Fruit fly (Drosophila melanogaster) whole organism, adult: Measurements from ENCODE around the gene mts.

Source experiments
- CG11617 ChIP-seq: fragments of 200-800 bp; sonication (Bioruptor generic); optimal IDR thresholded peaks from 2 replicates; lab custom pipeline; 2017; ENCODE audit warnings: mild to moderate bottlenecking, missing biosample characterization, missing genetic modification reagents, missing genetic modification characterization
- CG12768 ChIP-seq: fragments of 200-800 bp; sonication (Bioruptor generic); optimal IDR thresholded peaks from 2 replicates; lab custom pipeline; 2017; ENCODE audit warnings: missing biosample characterization, missing genetic modification characterization, mild to moderate bottlenecking, moderate library complexity, missing genetic modification reagents
- CG14711 ChIP-seq: fragments of 200-800 bp; sonication (Bioruptor generic); optimal IDR thresholded peaks from 2 replicates; lab custom pipeline; 2018; ENCODE audit warnings: missing biosample characterization, mild to moderate bottlenecking, missing genetic modification characterization, moderate library complexity
- CG1620 ChIP-seq: fragments of 200-800 bp; sonication (Bioruptor generic); optimal IDR thresholded peaks from 2 replicates; lab custom pipeline; 2016; ENCODE audit warnings: missing biosample characterization, missing genetic modification characterization
- CG33017 ChIP-seq: fragments of 200-800 bp; sonication (Bioruptor generic); optimal IDR thresholded peaks from 2 replicates; lab custom pipeline; 2018; ENCODE audit warnings: missing biosample characterization, mild to moderate bottlenecking, missing genetic modification characterization, moderate library complexity
- CG5204 ChIP-seq: fragments of 200-800 bp; sonication (Bioruptor generic); optimal IDR thresholded peaks from 2 replicates; lab custom pipeline; 2016; ENCODE audit warnings: missing biosample characterization, missing genetic modification characterization
- CG7045 ChIP-seq: fragments of 200-800 bp; sonication (Bioruptor generic); optimal IDR thresholded peaks from 2 replicates; lab custom pipeline; 2017; ENCODE audit warnings: missing biosample characterization, mild to moderate bottlenecking, missing genetic modification characterization
- CG7101 ChIP-seq: fragments of 200-800 bp; sonication (Bioruptor generic); optimal IDR thresholded peaks from 2 replicates; lab custom pipeline; 2018; ENCODE audit warnings: missing biosample characterization, mild to moderate bottlenecking, missing genetic modification characterization, moderate library complexity
- Clk ChIP-seq: fragments of 200-800 bp; sonication (Bioruptor generic); optimal IDR thresholded peaks from 2 replicates; lab custom pipeline; 2017; ENCODE audit warnings: missing biosample characterization, missing genetic modification characterization
- Crg-1 ChIP-seq: fragments of 200-800 bp; sonication (Bioruptor generic); optimal IDR thresholded peaks from 2 replicates; lab custom pipeline; 2016; ENCODE audit warnings: missing biosample characterization, missing genetic modification characterization
- Hr96 ChIP-seq: fragments of 200-800 bp; sonication (Bioruptor generic); optimal IDR thresholded peaks from 2 replicates; lab custom pipeline; 2016; ENCODE audit warnings: missing biosample characterization, missing genetic modification characterization
- Mnt ChIP-seq: fragments of 200-800 bp; sonication (Bioruptor generic); optimal IDR thresholded peaks from 2 replicates; lab custom pipeline; 2016; ENCODE audit warnings: missing biosample characterization, mild to moderate bottlenecking, missing genetic modification characterization
- bab1 ChIP-seq: fragments of 200-800 bp; sonication (Bioruptor generic); optimal IDR thresholded peaks from 3 replicates; lab custom pipeline; 2019; ENCODE audit warnings: missing biosample characterization, mild to moderate bottlenecking, missing genetic modification characterization, moderate library complexity
- cic ChIP-seq: fragments of 200-800 bp; sonication (Bioruptor generic); optimal IDR thresholded peaks from 2 replicates; lab custom pipeline; 2017; ENCODE audit warnings: missing biosample characterization, mild to moderate bottlenecking, missing genetic modification characterization, moderate library complexity
- cnc ChIP-seq, 2 experiments: fragments of >200 bp; optimal IDR thresholded peaks; 2 replicates each; lab custom pipeline; 2017
- kay ChIP-seq: fragments of 200-800 bp; sonication (Bioruptor generic); peaks from one replicate; lab custom pipeline; 2016; ENCODE audit warnings: missing biosample characterization, missing genetic modification characterization, borderline replicate concordance
- ovo ChIP-seq: fragments of 200-800 bp; sonication (Bioruptor generic); optimal IDR thresholded peaks from 2 replicates; lab custom pipeline; 2016; ENCODE audit warnings: missing biosample characterization, missing genetic modification characterization
- pad ChIP-seq: fragments of 200-800 bp; sonication (Bioruptor generic); optimal IDR thresholded peaks from 3 replicates; lab custom pipeline; 2017; ENCODE audit warnings: missing biosample characterization, missing genetic modification characterization, mild to moderate bottlenecking, moderate library complexity, missing genetic modification reagents
- tj ChIP-seq: fragments of 200-800 bp; sonication (Bioruptor generic); optimal IDR thresholded peaks from 3 replicates; lab custom pipeline; 2017; ENCODE audit warnings: missing biosample characterization, mild to moderate bottlenecking, missing genetic modification characterization, moderate library complexity
- toe ChIP-seq: fragments of 200-800 bp; sonication (Bioruptor generic); optimal IDR thresholded peaks from 2 replicates; lab custom pipeline; 2016; ENCODE audit warnings: missing biosample characterization, missing genetic modification characterization

mts gene

DNA sequence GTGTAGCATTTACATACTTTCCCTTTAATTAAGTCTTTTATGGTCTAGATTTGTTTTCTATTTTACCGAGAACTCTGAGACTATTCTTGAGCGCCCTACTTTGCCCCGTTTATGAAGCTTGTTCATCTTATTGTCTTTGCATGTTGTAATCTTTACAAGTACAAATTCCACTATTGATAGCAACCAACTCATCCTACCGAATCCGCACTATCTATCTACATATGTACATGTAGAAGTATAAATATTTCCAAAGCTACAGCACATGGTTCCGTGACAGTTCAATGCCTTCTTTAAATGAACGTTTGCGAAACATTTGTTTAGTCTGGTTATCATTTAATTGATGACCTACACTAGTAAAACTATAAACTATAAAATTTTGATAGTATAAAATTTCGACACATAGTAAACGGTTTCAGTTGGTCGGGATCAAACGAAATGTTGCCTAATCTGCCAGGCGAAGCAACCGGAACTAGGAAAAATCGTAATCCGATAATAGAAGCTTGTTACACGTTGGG, 38.4 kb upstream of the mts start:
- TF ChIP-seq CG14711 (tag; lab: Kevin White, UChicago) (no peak), Clk (no peak), ovo (GFP tag; lab: Kevin White, UChicago) (no peak), cnc (optimal IDR thresholded peaks at IDR 0.05; lab: Kevin White, UChicago) (no peak), CG5204 (GFP tag; lab: Kevin White, UChicago) (no peak), CG1620 (GFP tag; lab: Kevin White, UChicago) (no peak), CG12768 (GFP tag; lab: Kevin White, UChicago) (no peak), CG33017 (tag; lab: Kevin White, UChicago) (no peak), cic (GFP tag; lab: Kevin White, UChicago) (no peak), CG11617 (GFP tag; lab: Kevin White, UChicago) (no peak), bab1 (GFP tag; lab: Kevin White, UChicago) (no peak), Crg-1 (GFP tag; lab: Kevin White, UChicago) (no peak), tj (GFP tag; lab: Kevin White, UChicago) (no peak), CG7045 (no peak), Mnt (GFP tag; lab: Kevin White, UChicago) (peak; percentile 5), kay (GFP tag; lab: Kevin White, UChicago) (peak; percentile 24), Hr96 (GFP tag; lab: Kevin White, UChicago) (no peak), CG7101 (tag; lab: Kevin White, UChicago) (no peak)

DNA sequence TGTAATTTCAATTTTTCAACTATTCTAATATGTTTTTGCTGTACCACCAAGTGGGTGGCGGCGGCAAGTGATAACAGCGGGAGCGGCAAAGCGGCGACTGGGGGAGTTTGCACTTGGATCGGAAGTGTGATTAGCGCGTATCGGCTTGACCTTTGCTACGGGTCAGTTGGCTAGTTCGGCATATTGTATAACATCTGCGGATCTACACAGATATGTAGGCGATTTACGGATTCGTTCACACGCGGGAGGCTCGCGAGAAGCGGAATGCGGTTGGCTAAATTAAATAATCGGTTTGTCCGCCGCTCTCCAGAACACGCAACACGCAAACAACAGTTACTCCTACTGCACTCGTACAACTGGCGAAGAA, 37.4 kb upstream of the mts start:
- TF ChIP-seq Crg-1 (GFP tag; lab: Kevin White, UChicago): no peak
- TF ChIP-seq tj (GFP tag; lab: Kevin White, UChicago): no peak
- TF ChIP-seq pad (GFP tag; lab: Kevin White, UChicago): no peak
- no peak for TF ChIP-seq CG11617 (GFP tag; lab: Kevin White, UChicago)
- TF ChIP-seq CG33017 (tag; lab: Kevin White, UChicago): no peak
- no peak for TF ChIP-seq CG1620 (GFP tag; lab: Kevin White, UChicago)
- no peak for TF ChIP-seq CG7045

DNA sequence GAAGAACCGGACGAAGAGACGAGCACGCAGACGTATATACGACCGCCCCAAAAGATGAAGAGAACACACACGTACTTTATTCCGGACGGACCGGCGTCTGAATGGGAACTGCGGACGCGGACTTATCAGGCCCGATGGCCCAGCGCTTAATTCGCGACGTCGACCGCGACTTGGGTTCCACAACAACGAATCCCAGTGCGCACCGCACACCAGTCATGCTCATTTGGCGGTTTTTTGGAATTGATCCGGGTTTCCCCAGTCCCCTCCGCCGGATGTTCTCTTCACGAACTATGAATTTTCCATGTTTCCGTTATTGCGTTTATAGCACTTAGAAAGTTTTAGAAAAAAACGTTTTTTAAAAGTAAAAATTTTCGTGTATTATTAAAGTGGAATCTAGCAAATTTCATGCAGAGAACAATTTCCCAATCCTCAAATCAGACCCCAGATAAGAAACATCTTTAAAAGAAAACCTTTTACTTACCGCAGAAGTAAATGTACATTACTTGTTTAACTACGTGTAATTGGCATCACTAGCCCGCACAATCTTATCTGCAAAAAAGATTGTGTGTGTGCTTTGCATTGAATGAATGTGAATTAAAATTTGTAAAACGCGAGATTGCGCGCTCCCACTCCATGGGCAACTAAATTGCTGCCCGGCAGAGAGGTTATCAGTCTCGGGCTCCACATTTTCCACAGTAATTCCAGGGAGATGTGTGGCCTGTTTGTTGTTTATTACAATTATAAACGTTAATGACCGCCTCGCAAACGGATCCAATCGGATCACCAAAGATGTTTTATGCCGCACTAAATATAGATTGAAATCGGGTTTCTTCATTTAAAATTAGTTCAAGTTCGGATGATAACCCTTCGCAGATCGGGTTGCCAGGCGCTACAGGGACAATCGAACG, 36.7 kb upstream of the mts start, which contains the start of gene CG7149:
Gene CG7149 (minus strand): TSS at position 110 of the 908 bp plus-strand sequence.
- TF ChIP-seq Clk (no peak), pad (GFP tag; lab: Kevin White, UChicago) (peak; percentile 10), CG33017 (tag; lab: Kevin White, UChicago) (peak; percentile 46), kay (GFP tag; lab: Kevin White, UChicago) (peak; percentile 92), Hr96 (GFP tag; lab: Kevin White, UChicago) (peak; percentile 55), CG12768 (GFP tag; lab: Kevin White, UChicago) (peak; percentile 40), ovo (GFP tag; lab: Kevin White, UChicago) (peak; percentile 40), bab1 (GFP tag; lab: Kevin White, UChicago) (no peak), cnc (optimal IDR thresholded peaks at IDR 0.05; lab: Kevin White, UChicago) (no peak), CG5204 (GFP tag; lab: Kevin White, UChicago) (no peak), CG14711 (tag; lab: Kevin White, UChicago) (no peak), Crg-1 (GFP tag; lab: Kevin White, UChicago) (no peak), cic (GFP tag; lab: Kevin White, UChicago) (peak; percentile 99), Mnt (GFP tag; lab: Kevin White, UChicago) (peak; percentile 77), toe (peak; percentile 51), CG7045 (peak; percentile 12), tj (GFP tag; lab: Kevin White, UChicago) (peak; percentile 55), CG7101 (tag; lab: Kevin White, UChicago) (peak; percentile 14), CG11617 (GFP tag; lab: Kevin White, UChicago) (peak; percentile 20), CG1620 (GFP tag; lab: Kevin White, UChicago) (no peak)

DNA sequence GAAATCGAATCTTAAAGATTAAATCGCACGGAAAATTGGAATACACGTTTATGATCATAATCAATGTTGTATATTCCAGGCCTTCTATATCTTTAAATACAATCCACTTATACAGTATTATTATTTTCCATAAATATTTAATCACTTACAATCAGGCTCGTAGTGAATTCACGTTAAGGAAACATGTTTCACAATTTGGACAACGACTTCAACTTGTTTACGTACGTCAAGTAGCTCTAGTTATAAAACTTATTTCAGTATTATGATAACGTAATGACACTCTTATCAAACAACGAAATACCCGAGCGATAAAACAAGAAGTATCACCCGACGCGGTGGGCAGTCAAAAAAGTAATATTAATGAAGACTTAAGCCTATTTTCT, 36.1 kb upstream of the mts start:
- peak; percentile 91 for TF ChIP-seq kay (GFP tag; lab: Kevin White, UChicago)
- no peak for TF ChIP-seq ovo (GFP tag; lab: Kevin White, UChicago)
- no peak for TF ChIP-seq Crg-1 (GFP tag; lab: Kevin White, UChicago)
- TF ChIP-seq cnc (optimal IDR thresholded peaks at IDR 0.05; lab: Kevin White, UChicago): no peak
- TF ChIP-seq CG33017 (tag; lab: Kevin White, UChicago): no peak

DNA sequence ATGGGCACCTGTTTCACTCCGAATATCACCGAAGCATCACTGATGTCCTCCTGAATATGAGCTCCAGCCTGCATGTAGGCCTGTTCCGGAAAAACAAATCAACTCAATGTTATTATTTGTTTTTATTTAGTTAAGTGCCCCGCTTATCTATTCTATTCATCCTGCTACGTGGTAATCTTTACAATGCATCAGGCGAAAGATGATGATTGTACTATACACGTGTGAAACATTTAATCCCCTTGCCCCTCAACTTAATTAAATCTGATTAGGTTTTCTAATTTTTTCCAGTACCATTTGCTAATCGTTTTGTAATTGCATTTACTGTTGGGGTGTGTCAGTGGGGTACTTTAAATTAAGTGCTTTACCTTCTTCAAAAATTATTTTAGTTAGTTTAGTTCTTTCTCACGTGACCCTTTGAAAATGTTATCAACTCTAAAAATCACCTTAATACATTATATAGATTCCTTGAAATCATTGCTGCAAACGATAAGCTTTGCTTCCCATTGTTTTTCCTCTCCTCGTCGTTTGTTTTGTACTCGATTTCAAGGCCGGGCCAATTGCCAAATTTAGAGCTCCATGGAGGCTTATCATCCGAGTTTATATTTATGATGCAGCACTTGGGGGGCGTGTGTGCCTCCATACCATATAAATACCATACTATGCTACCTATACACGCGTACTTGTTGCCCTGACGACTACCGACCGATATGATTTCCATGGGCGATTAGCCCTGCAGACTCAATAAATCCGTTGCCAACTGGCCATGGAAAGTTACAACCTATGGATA, 32.6 kb upstream of the mts start:
- peak; percentile 47 for TF ChIP-seq Mnt (GFP tag; lab: Kevin White, UChicago)
- TF ChIP-seq bab1 (GFP tag; lab: Kevin White, UChicago): no peak
- no peak for TF ChIP-seq tj (GFP tag; lab: Kevin White, UChicago)
- no peak for TF ChIP-seq CG1620 (GFP tag; lab: Kevin White, UChicago)
- peak; percentile 89 for TF ChIP-seq cic (GFP tag; lab: Kevin White, UChicago)
- TF ChIP-seq kay (GFP tag; lab: Kevin White, UChicago): peak; percentile 80
